Fruit fly (Drosophila melanogaster) whole organism, embryonic: ENCODE measurements around the gene ct.

Source experiments
- Atf6 ChIP-seq: fragments of 200-800 bp; sonication (Bioruptor generic); IDR thresholded peaks from 2 replicates; pipeline ENCODE4 v1.3.6; 2022; ENCODE audit warnings: missing biosample characterization, missing genetic modification characterization
- Blimp-1 ChIP-seq: fragments of 200-800 bp; sonication (Bioruptor generic); optimal IDR thresholded peaks from 3 replicates; lab custom pipeline; 2018; ENCODE audit warnings: missing biosample characterization, missing genetic modification characterization, mild to moderate bottlenecking, moderate library complexity, missing genetic modification reagents
- CG10543 ChIP-seq: fragments of 200-800 bp; sonication (Bioruptor generic); optimal IDR thresholded peaks from 3 replicates; lab custom pipeline; 2017; ENCODE audit warnings: missing biosample characterization, mild to moderate bottlenecking, missing genetic modification characterization, moderate library complexity
- CG10979 ChIP-seq: fragments of 200-800 bp; sonication (Bioruptor generic); optimal IDR thresholded peaks from 2 replicates; lab custom pipeline; 2018; ENCODE audit warnings: missing biosample characterization, mild to moderate bottlenecking, missing genetic modification characterization, moderate library complexity
- CG12104 ChIP-seq: fragments of 200-800 bp; sonication (Bioruptor generic); optimal IDR thresholded peaks from 3 replicates; lab custom pipeline; 2016; ENCODE audit warnings: missing biosample characterization, missing genetic modification characterization
- CG12299 ChIP-seq: fragments of 200-800 bp; sonication (Bioruptor generic); optimal IDR thresholded peaks from 2 replicates; lab custom pipeline; 2018; ENCODE audit warnings: missing biosample characterization, mild to moderate bottlenecking, missing genetic modification characterization
- CG13123 ChIP-seq: fragments of 200-800 bp; sonication (Bioruptor generic); optimal IDR thresholded peaks from 2 replicates; lab custom pipeline; 2016; ENCODE audit warnings: missing biosample characterization, missing genetic modification characterization
- CG14667 ChIP-seq: fragments of 200-800 bp; sonication (Bioruptor generic); IDR thresholded peaks from 2 replicates; pipeline ENCODE4 v1.3.6; 2022; ENCODE audit warnings: missing biosample characterization, missing genetic modification characterization
- CG1529 ChIP-seq: fragments of 200-800 bp; sonication (Bioruptor generic); optimal IDR thresholded peaks from 3 replicates; lab custom pipeline; 2018; ENCODE audit warnings: missing biosample characterization, missing genetic modification characterization
- CG15514 ChIP-seq: fragments of 200-800 bp; sonication (Bioruptor generic); optimal IDR thresholded peaks from 3 replicates; lab custom pipeline; 2017; ENCODE audit warnings: missing biosample characterization, missing genetic modification characterization, mild to moderate bottlenecking, moderate library complexity, missing genetic modification reagents
- CG2120 ChIP-seq: fragments of 200-800 bp; sonication (Bioruptor generic); optimal IDR thresholded peaks from 3 replicates; lab custom pipeline; 2016; ENCODE audit warnings: missing biosample characterization, missing genetic modification characterization
- CG33557 ChIP-seq: fragments of 200-800 bp; sonication (Bioruptor generic); optimal IDR thresholded peaks from 2 replicates; lab custom pipeline; 2019; ENCODE audit warnings: missing biosample characterization, mild to moderate bottlenecking, missing genetic modification characterization, moderate library complexity
- CG6272 ChIP-seq: fragments of 200-800 bp; sonication (Bioruptor generic); IDR thresholded peaks from 2 replicates; pipeline ENCODE4 v1.3.6; 2022; ENCODE audit warnings: missing biosample characterization, missing genetic modification characterization
- CG7556 ChIP-seq: fragments of 200-800 bp; sonication (Bioruptor generic); optimal IDR thresholded peaks from 2 replicates; lab custom pipeline; 2017; ENCODE audit warnings: missing biosample characterization, mild to moderate bottlenecking, missing genetic modification characterization
- Dip2 ChIP-seq: fragments of 200-800 bp; sonication (Bioruptor generic); IDR thresholded peaks from 2 replicates; pipeline ENCODE4 v1.3.6; 2022; ENCODE audit warnings: missing biosample characterization, missing genetic modification characterization
- Doc3 ChIP-seq: fragments of 200-800 bp; sonication (Bioruptor generic); IDR thresholded peaks from 3 replicates; pipeline ENCODE4 v1.3.6; 2022; ENCODE audit warnings: missing biosample characterization, missing genetic modification characterization; ENCODE audit not compliant: partially characterized antibody
- Fer3 ChIP-seq: fragments of 200-800 bp; sonication (Bioruptor generic); optimal IDR thresholded peaks from 2 replicates; lab custom pipeline; 2018; ENCODE audit warnings: missing biosample characterization, mild to moderate bottlenecking, missing genetic modification characterization, moderate library complexity
- HLH3B ChIP-seq: fragments of 200-800 bp; sonication (Bioruptor generic); IDR thresholded peaks from 2 replicates; pipeline ENCODE4 v1.3.6; 2022; ENCODE audit warnings: missing biosample characterization, missing genetic modification characterization
- HmgD ChIP-seq: fragments of 200-800 bp; sonication (Bioruptor generic); optimal IDR thresholded peaks from 3 replicates; lab custom pipeline; 2016; ENCODE audit warnings: missing biosample characterization, missing genetic modification characterization
- Lhr ChIP-seq: fragments of 200-800 bp; sonication (Bioruptor generic); optimal IDR thresholded peaks from 3 replicates; lab custom pipeline; 2017; ENCODE audit warnings: mild to moderate bottlenecking, missing biosample characterization, missing genetic modification reagents, missing genetic modification characterization
- Med ChIP-seq: fragments of 200-800 bp; sonication (Bioruptor generic); peaks from one replicate; lab custom pipeline; 2016; ENCODE audit warnings: missing biosample characterization, missing genetic modification characterization, mild to moderate bottlenecking, inconsistent platforms, moderate library complexity
- Myb ChIP-seq: fragments of 200-800 bp; sonication (Bioruptor generic); optimal IDR thresholded peaks from 2 replicates; lab custom pipeline; 2016; ENCODE audit warnings: missing biosample characterization, missing genetic modification characterization
- NC2α ChIP-seq: fragments of 200-800 bp; sonication (Bioruptor generic); optimal IDR thresholded peaks from 2 replicates; lab custom pipeline; 2016; ENCODE audit warnings: missing biosample characterization, missing genetic modification characterization
- Nf-YA ChIP-seq: fragments of 200-800 bp; sonication (Bioruptor generic); IDR thresholded peaks from 2 replicates; pipeline ENCODE4 v1.3.6; 2022; ENCODE audit warnings: missing biosample characterization, missing genetic modification characterization
- Side ChIP-seq: fragments of 200-800 bp; sonication (Bioruptor generic); optimal IDR thresholded peaks from 2 replicates; lab custom pipeline; 2016; ENCODE audit warnings: missing biosample characterization, missing genetic modification characterization
- Vsx1 ChIP-seq: fragments of 200-800 bp; sonication (Bioruptor generic); optimal IDR thresholded peaks from 2 replicates; lab custom pipeline; 2017; ENCODE audit warnings: missing biosample characterization, mild to moderate bottlenecking, missing genetic modification characterization, missing genetic modification reagents
- ap ChIP-seq: fragments of 200-800 bp; sonication (Bioruptor generic); IDR thresholded peaks from 2 replicates; pipeline ENCODE4 v1.3.6; 2022; ENCODE audit warnings: missing biosample characterization, missing genetic modification characterization
- ase ChIP-seq: fragments of 200-800 bp; sonication (Bioruptor generic); IDR thresholded peaks from 3 replicates; pipeline ENCODE4 v1.3.6; 2022; ENCODE audit warnings: missing biosample characterization, missing genetic modification characterization
- corto ChIP-seq: fragments of 200-800 bp; sonication (Bioruptor generic); optimal IDR thresholded peaks from 2 replicates; lab custom pipeline; 2016; ENCODE audit warnings: missing biosample characterization, mild to moderate bottlenecking, missing genetic modification characterization, moderate library complexity
- dan ChIP-seq: fragments of 200-800 bp; sonication (Bioruptor generic); IDR thresholded peaks from 2 replicates; pipeline ENCODE4 v1.3.6; 2022; ENCODE audit warnings: missing biosample characterization, missing genetic modification characterization
- dmrt11E ChIP-seq: fragments of 200-800 bp; sonication (Bioruptor generic); optimal IDR thresholded peaks from 3 replicates; lab custom pipeline; 2018; ENCODE audit warnings: missing biosample characterization, mild to moderate bottlenecking, missing genetic modification characterization, moderate library complexity
- dmrt99B ChIP-seq: fragments of 200-800 bp; sonication (Bioruptor generic); optimal IDR thresholded peaks from 2 replicates; lab custom pipeline; 2018; ENCODE audit warnings: missing biosample characterization, mild to moderate bottlenecking, missing genetic modification characterization, moderate library complexity
- ind ChIP-seq: fragments of 200-800 bp; sonication (Bioruptor generic); optimal IDR thresholded peaks from 3 replicates; lab custom pipeline; 2016; ENCODE audit warnings: missing biosample characterization, missing genetic modification characterization
- inv ChIP-seq: fragments of 200-800 bp; sonication (Bioruptor generic); IDR thresholded peaks from 2 replicates; pipeline ENCODE4 v1.3.6; 2022; ENCODE audit warnings: missing biosample characterization, missing genetic modification characterization; ENCODE audit not compliant: partially characterized antibody
- jigr1 ChIP-seq: fragments of 200-800 bp; sonication (Bioruptor generic); IDR thresholded peaks from 3 replicates; pipeline ENCODE4 v1.3.6; 2022; ENCODE audit warnings: missing biosample characterization, missing genetic modification characterization
- lmd ChIP-seq: fragments of 200-800 bp; sonication (Bioruptor generic); IDR thresholded peaks from 2 replicates; pipeline ENCODE4 v1.3.6; 2022; ENCODE audit warnings: missing biosample characterization, missing genetic modification characterization
- mam ChIP-seq: fragments of 200-800 bp; sonication (Bioruptor generic); optimal IDR thresholded peaks from 3 replicates; lab custom pipeline; 2016; ENCODE audit warnings: missing biosample characterization, missing genetic modification characterization
- pita ChIP-seq: fragments of 200-800 bp; sonication (Bioruptor generic); optimal IDR thresholded peaks from 2 replicates; lab custom pipeline; 2017; ENCODE audit warnings: missing biosample characterization, mild to moderate bottlenecking, missing genetic modification characterization
- sd ChIP-seq: fragments of 200-800 bp; sonication (Bioruptor generic); optimal IDR thresholded peaks from 3 replicates; lab custom pipeline; 2018; ENCODE audit warnings: missing biosample characterization, mild to moderate bottlenecking, missing genetic modification characterization, moderate library complexity
- seq ChIP-seq: fragments of 200-800 bp; sonication (Bioruptor generic); IDR thresholded peaks from 2 replicates; pipeline ENCODE4 v1.3.6; 2022; ENCODE audit warnings: missing biosample characterization, missing genetic modification characterization
- so ChIP-seq: fragments of 200-800 bp; sonication (Bioruptor generic); IDR thresholded peaks from 3 replicates; pipeline ENCODE4 v1.3.6; 2022; ENCODE audit warnings: missing biosample characterization, missing genetic modification characterization
- tgo ChIP-seq: fragments of 200-800 bp; sonication (Bioruptor generic); IDR thresholded peaks from 3 replicates; pipeline ENCODE4 v1.3.6; 2022; ENCODE audit warnings: missing biosample characterization, missing genetic modification characterization
- trem ChIP-seq: fragments of 200-800 bp; optimal IDR thresholded peaks from 3 replicates; lab custom pipeline; 2019; ENCODE audit warnings: missing biosample characterization, mild to moderate bottlenecking, missing genetic modification characterization, moderate library complexity
- ttk ChIP-seq: fragments of 200-800 bp; sonication (Bioruptor generic); IDR thresholded peaks from 2 replicates; pipeline ENCODE4 v2.1.2; 2022; ENCODE audit warnings: missing biosample characterization, missing genetic modification characterization
- wdn ChIP-seq: fragments of 200-800 bp; sonication (Bioruptor generic); IDR thresholded peaks from 2 replicates; pipeline ENCODE4 v1.3.6; 2022; ENCODE audit warnings: missing biosample characterization, missing genetic modification characterization
- zf30C ChIP-seq: fragments of 200-800 bp; sonication (Bioruptor generic); optimal IDR thresholded peaks from 3 replicates; lab custom pipeline; 2018; ENCODE audit warnings: missing biosample characterization, mild to moderate bottlenecking, missing genetic modification characterization

ct gene

DNA sequence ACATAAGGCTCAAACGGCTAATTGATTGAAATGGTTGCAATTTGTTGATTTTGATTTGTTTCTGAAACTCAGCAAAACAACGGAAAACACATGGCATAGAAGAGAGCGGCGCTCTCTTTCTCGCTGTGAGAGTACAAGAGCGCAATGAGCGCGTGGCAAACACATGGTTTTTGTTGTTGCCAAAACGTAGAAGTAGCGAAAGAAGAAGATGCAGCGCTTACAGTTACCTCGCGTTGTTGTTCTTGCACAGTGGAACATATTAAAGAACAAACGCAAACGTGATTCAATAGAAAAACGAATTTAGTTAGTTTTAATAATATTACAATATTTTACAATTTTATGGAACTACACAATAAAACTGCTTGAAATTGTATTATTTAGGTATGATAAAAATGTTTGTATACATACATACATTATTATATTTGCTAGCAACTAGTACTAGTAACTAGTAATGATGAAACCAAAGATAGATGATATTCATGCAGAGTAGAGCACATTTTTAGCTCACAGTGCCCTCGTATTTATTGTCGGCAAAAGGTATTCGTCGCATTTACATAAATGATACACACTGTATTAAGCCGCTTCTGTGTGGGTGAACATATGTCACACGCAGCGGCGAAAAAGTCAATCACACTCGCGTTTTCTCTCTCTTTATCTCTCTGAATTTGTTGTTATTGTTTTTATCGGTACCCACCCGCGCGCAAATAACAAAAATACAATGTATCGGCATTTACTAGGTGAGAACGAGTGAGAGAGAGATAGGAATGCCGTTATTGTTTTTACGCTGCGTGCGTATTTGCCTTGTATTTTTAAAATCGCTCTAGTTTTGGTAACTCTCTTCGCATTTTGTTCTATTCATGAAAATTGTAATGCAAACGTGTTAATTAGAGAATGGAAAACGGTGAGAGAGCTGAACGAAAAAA, 97.2 kb downstream of the ct start (continued):
- peak; percentile 90 for TF ChIP-seq lmd
- TF ChIP-seq Myb (GFP tag; lab: Kevin White, UChicago): peak; percentile 52
- no peak for TF ChIP-seq Doc3 (GFP tag; lab: Robert Waterston, UW)
- TF ChIP-seq ap (GFP tag; lab: Robert Waterston, UW): peak; percentile 60
- peak; percentile 54; the same call in 1 of the 2 replicates for TF ChIP-seq dan (GFP tag; lab: Robert Waterston, UW)
- peak; percentile 78 for TF ChIP-seq CG14667 (GFP tag; lab: Robert Waterston, UW)
- TF ChIP-seq NC2α: peak; percentile 33
- peak; percentile 93 for TF ChIP-seq Atf6 (GFP tag; lab: Robert Waterston, UW)
- TF ChIP-seq CG10543 (GFP tag; lab: Kevin White, UChicago): peak; percentile 94
- peak; percentile 70 for TF ChIP-seq HLH3B (GFP tag; lab: Robert Waterston, UW)
- peak; percentile 93 for TF ChIP-seq CG12104 (GFP tag; lab: Kevin White, UChicago)
- TF ChIP-seq CG12299 (tag; lab: Kevin White, UChicago): peak; percentile 86
- peak; percentile 89 for TF ChIP-seq trem
- peak; percentile 82 for TF ChIP-seq CG15514
- TF ChIP-seq CG6272 (GFP tag; lab: Robert Waterston, UW): peak; percentile 78
- peak; percentile 73 for TF ChIP-seq corto (GFP tag; lab: Kevin White, UChicago)
- no peak for TF ChIP-seq pita (GFP tag; lab: Kevin White, UChicago)
- TF ChIP-seq CG33557 (GFP tag; lab: Kevin White, UChicago): peak; percentile 83
- peak; percentile 84 for TF ChIP-seq tgo (GFP tag; lab: Robert Waterston, UW)
- TF ChIP-seq CG10979: peak; percentile 96
- TF ChIP-seq dmrt99B: peak; percentile 97
- peak; percentile 80 for TF ChIP-seq ttk (GFP tag; lab: Robert Waterston, UW)
- TF ChIP-seq sd: peak; percentile 89
- peak; percentile 80 for TF ChIP-seq wdn (GFP tag; lab: Robert Waterston, UW)

DNA sequence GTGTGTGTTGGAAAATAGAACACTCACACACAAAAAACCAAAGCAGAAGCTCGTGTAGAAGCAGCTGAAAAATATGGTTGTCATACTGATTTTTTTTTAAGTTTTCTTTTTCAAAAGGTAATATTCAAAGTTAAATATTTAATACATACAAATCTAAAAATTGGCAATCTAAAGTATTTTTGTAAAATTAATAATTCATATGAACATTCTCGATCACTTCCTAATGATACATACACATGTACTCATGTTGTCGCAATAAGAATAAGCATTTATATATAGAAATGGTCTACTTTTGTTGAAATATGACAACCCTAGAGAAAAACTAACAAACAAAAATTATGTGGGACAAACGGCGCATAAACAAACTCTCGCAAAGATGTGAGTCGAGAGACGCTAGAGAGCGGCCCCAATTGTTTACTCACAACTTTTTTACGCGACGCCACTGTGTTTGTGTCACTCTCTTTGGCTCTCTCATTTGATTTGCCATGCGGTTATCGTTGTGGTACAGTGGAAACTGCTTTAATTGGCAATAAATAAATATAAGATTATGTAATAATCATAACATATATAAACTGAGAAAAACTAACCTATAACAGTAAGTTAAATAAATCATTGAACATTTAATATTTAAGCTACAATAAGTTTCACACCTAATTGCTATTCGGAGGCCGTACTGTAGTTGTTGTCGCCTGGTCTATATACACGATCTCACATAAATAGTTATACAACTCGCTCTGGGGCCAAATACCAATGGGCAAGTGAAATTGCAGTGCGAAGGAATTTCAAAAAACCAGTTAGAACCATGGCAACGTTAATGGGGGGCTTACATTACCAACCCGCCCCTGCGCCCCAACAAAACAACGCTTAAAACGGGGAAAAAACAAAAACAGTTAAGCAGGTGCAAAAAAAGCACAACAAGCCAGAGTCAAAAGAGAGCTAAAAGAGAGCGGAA, 98.4 kb downstream of the ct start:
- TF ChIP-seq CG13123 (GFP tag; lab: Kevin White, UChicago) (peak; percentile 92), Vsx1 (GFP tag; lab: Kevin White, UChicago) (peak; percentile 87), CG7556 (GFP tag; lab: Kevin White, UChicago) (peak; percentile 98), sd (peak; percentile 94), HmgD (GFP tag; lab: Kevin White, UChicago) (no peak), ap (GFP tag; lab: Robert Waterston, UW) (peak; percentile 97), ase (GFP tag; lab: Robert Waterston, UW) (peak; percentile 98), CG1529 (GFP tag; lab: Kevin White, UChicago) (peak; percentile 93), inv (no peak), Blimp-1 (GFP tag; lab: Kevin White, UChicago) (peak; percentile 96), Side (GFP tag; lab: Kevin White, UChicago) (peak; percentile 1), jigr1 (GFP tag; lab: Robert Waterston, UW) (peak; percentile 95), zf30C (peak; percentile 56), Nf-YA (GFP tag; lab: Robert Waterston, UW) (peak; percentile 97), dmrt11E (tag; lab: Kevin White, UChicago) (peak; percentile 91), CG2120 (GFP tag; lab: Kevin White, UChicago) (peak; percentile 97), Lhr (GFP tag; lab: Kevin White, UChicago) (peak; percentile 82), ind (GFP tag; lab: Kevin White, UChicago) (peak; percentile 98), so (peak; percentile 97), mam (GFP tag; lab: Kevin White, UChicago) (peak; percentile 71), Dip2 (GFP tag; lab: Robert Waterston, UW) (peak; percentile 67), seq (GFP tag; lab: Robert Waterston, UW) (peak; percentile 98), Fer3 (tag; lab: Kevin White, UChicago) (peak; percentile 99), Med (GFP tag; lab: Kevin White, UChicago) (peak; percentile 98)
